Worm (Caenorhabditis elegans): ENCODE results near the gene smf-1.

ce11 chrX:6687756-6688155 is 35.1 kb downstream of the smf-1 start:
- TF ChIP-seq tbp1 (GFP tag; optimal IDR thresholded peaks at IDR 0.05) (no peak), unc-130 (GFP tag; optimal IDR thresholded peaks at IDR 0.05) (no peak), sea-2 (GFP tag; IDR thresholded peaks at IDR 0.05) (no peak), ets-4 (GFP tag; optimal IDR thresholded peaks at IDR 0.05) (no peak), F37B4.10 (GFP tag; IDR thresholded peaks at IDR 0.05) (no peak), lin-40 (tag; optimal IDR thresholded peaks at IDR 0.05) (no peak), hrde-1 (tag; optimal IDR thresholded peaks at IDR 0.05; ENCODE audit: borderline replicate concordance) (no peak), lin-54 (GFP tag; optimal IDR thresholded peaks at IDR 0.05) (no peak), xnd-1 (tag; optimal IDR thresholded peaks at IDR 0.05) (no peak), F10E7.11 (tag; optimal IDR thresholded peaks at IDR 0.05) (no peak)
